Fruit fly (Drosophila melanogaster) whole organism, embryonic: ENCODE results near the gene MRG15.

Experiments used
- CG10565 ChIP-seq: fragments of 200-800 bp; sonication (Bioruptor generic); optimal IDR thresholded peaks from 3 replicates; lab custom pipeline; 2016; ENCODE audit warnings: missing biosample characterization, mild to moderate bottlenecking, missing genetic modification characterization
- CG10654 ChIP-seq: fragments of 200-800 bp; sonication (Bioruptor generic); optimal IDR thresholded peaks from 2 replicates; lab custom pipeline; 2016; ENCODE audit warnings: missing biosample characterization, missing genetic modification characterization
- CG10959 ChIP-seq: fragments of 200-800 bp; sonication (Bioruptor generic); IDR thresholded peaks from 2 replicates; pipeline ENCODE4 v1.3.6; 2022; ENCODE audit warnings: missing biosample characterization, missing genetic modification characterization
- CG11093 ChIP-seq: fragments of 200-800 bp; sonication (Bioruptor generic); IDR thresholded peaks from 3 replicates; pipeline ENCODE4 v1.3.6; 2022; ENCODE audit warnings: missing biosample characterization, missing genetic modification characterization
- CG11696 ChIP-seq: fragments of 200-800 bp; sonication (Bioruptor generic); IDR thresholded peaks from 2 replicates; pipeline ENCODE4 v1.3.6; 2022; ENCODE audit warnings: missing biosample characterization, missing genetic modification characterization
- CG12071 ChIP-seq: fragments of 200-800 bp; sonication (Bioruptor generic); optimal IDR thresholded peaks from 3 replicates; lab custom pipeline; 2018; ENCODE audit warnings: missing biosample characterization, mild to moderate bottlenecking, missing genetic modification characterization
- CG13287 ChIP-seq: fragments of 200-800 bp; sonication (Bioruptor generic); IDR thresholded peaks from 2 replicates; pipeline ENCODE4 v1.3.6; 2022; ENCODE audit warnings: missing biosample characterization, missing genetic modification characterization; ENCODE audit not compliant: partially characterized antibody
- CG13624 ChIP-seq: fragments of 200-800 bp; sonication (Bioruptor generic); optimal IDR thresholded peaks from 2 replicates; lab custom pipeline; 2016; ENCODE audit warnings: missing biosample characterization, missing genetic modification characterization
- CG14710 ChIP-seq: fragments of 200-800 bp; sonication (Bioruptor generic); optimal IDR thresholded peaks from 3 replicates; lab custom pipeline; 2019; ENCODE audit warnings: missing biosample characterization, mild to moderate bottlenecking, missing genetic modification characterization, moderate library complexity
- CG1647 ChIP-seq: fragments of 200-800 bp; sonication (Bioruptor generic); optimal IDR thresholded peaks from 3 replicates; lab custom pipeline; 2016; ENCODE audit warnings: missing biosample characterization, missing genetic modification characterization
- CG17328 ChIP-seq: fragments of 200-800 bp; sonication (Bioruptor generic); IDR thresholded peaks from 2 replicates; pipeline ENCODE4 v1.3.6; 2022; ENCODE audit warnings: missing biosample characterization, missing genetic modification characterization
- CG17361 ChIP-seq: fragments of 200-800 bp; sonication (Bioruptor generic); IDR thresholded peaks from 3 replicates; pipeline ENCODE4 v1.3.6; 2022; ENCODE audit warnings: missing biosample characterization, missing genetic modification characterization
- CG17568 ChIP-seq: fragments of 200-800 bp; sonication (Bioruptor generic); optimal IDR thresholded peaks from 2 replicates; lab custom pipeline; 2018; ENCODE audit warnings: missing biosample characterization, mild to moderate bottlenecking, missing genetic modification characterization, moderate library complexity
- CG3163 ChIP-seq: fragments of 200-800 bp; sonication (Bioruptor generic); optimal IDR thresholded peaks from 3 replicates; lab custom pipeline; 2016; ENCODE audit warnings: missing biosample characterization, missing genetic modification characterization
- CG3726 ChIP-seq: fragments of 200-800 bp; sonication (Bioruptor generic); IDR thresholded peaks from 3 replicates; pipeline ENCODE4, ENCODE4 v1.3.6; 2022; ENCODE audit warnings: missing biosample characterization, missing genetic modification characterization
- CG7745 ChIP-seq: fragments of 200-800 bp; sonication (Bioruptor generic); optimal IDR thresholded peaks from 2 replicates; lab custom pipeline; 2018; ENCODE audit warnings: missing biosample characterization, mild to moderate bottlenecking, missing genetic modification characterization, moderate library complexity
- Doc2 ChIP-seq: fragments of 200-800 bp; sonication (Bioruptor generic); IDR thresholded peaks from 2 replicates; pipeline ENCODE4 v1.3.6; 2022; ENCODE audit warnings: missing biosample characterization, missing genetic modification characterization
- Doc3 ChIP-seq: fragments of 200-800 bp; sonication (Bioruptor generic); IDR thresholded peaks from 3 replicates; pipeline ENCODE4 v1.3.6; 2022; ENCODE audit warnings: missing biosample characterization, missing genetic modification characterization; ENCODE audit not compliant: partially characterized antibody
- HHEX ChIP-seq: fragments of 200-800 bp; sonication (Bioruptor generic); optimal IDR thresholded peaks from 3 replicates; lab custom pipeline; 2017; ENCODE audit warnings: missing biosample characterization, mild to moderate bottlenecking, missing genetic modification characterization, missing genetic modification reagents
- Hey ChIP-seq: fragments of 200-800 bp; sonication (Bioruptor generic); optimal IDR thresholded peaks from 3 replicates; lab custom pipeline; 2018; ENCODE audit warnings: missing biosample characterization, mild to moderate bottlenecking, missing genetic modification characterization
- HmgD ChIP-seq: fragments of 200-800 bp; sonication (Bioruptor generic); optimal IDR thresholded peaks from 3 replicates; lab custom pipeline; 2016; ENCODE audit warnings: missing biosample characterization, missing genetic modification characterization
- HmgZ ChIP-seq: fragments of 200-800 bp; sonication (Bioruptor generic); optimal IDR thresholded peaks from 2 replicates; lab custom pipeline; 2018; ENCODE audit warnings: missing biosample characterization, mild to moderate bottlenecking, missing genetic modification characterization
- Hr51 ChIP-seq, 2 experiments: fragments of 200-800 bp; sonication (Bioruptor generic); optimal IDR thresholded peaks; 2 replicates in 1 of 2; 3 replicates in 1 of 2; lab custom pipeline; 2016 to 2018; ENCODE audit warnings: missing biosample characterization in 2 of 2, missing genetic modification characterization in 2 of 2, mild to moderate bottlenecking in 1 of 2, moderate library complexity in 1 of 2
- MBD-R2 ChIP-seq: fragments of 200-800 bp; sonication (Bioruptor generic); IDR thresholded peaks from 2 replicates; pipeline ENCODE4 v1.3.6; 2022; ENCODE audit warnings: missing biosample characterization, missing genetic modification characterization
- Meics ChIP-seq: fragments of 200-800 bp; sonication (Bioruptor generic); optimal IDR thresholded peaks from 2 replicates; lab custom pipeline; 2017; ENCODE audit warnings: missing biosample characterization, mild to moderate bottlenecking, missing genetic modification characterization
- Neu2 ChIP-seq: fragments of 200-800 bp; sonication (Bioruptor generic); optimal IDR thresholded peaks from 3 replicates; lab custom pipeline; 2016; ENCODE audit warnings: missing biosample characterization, missing genetic modification characterization, borderline replicate concordance
- Scr ChIP-seq: fragments of 200-800 bp; sonication (Bioruptor generic); IDR thresholded peaks from 2 replicates; pipeline ENCODE4 v1.3.6; 2022; ENCODE audit warnings: missing biosample characterization, missing genetic modification characterization; ENCODE audit not compliant: partially characterized antibody
- Sox102F ChIP-seq: fragments of 200-800 bp; sonication (Bioruptor generic); optimal IDR thresholded peaks from 2 replicates; lab custom pipeline; 2018; ENCODE audit warnings: missing biosample characterization, mild to moderate bottlenecking, missing genetic modification characterization, moderate library complexity
- abd-A ChIP-seq: fragments of 200-800 bp; sonication (Bioruptor generic); optimal IDR thresholded peaks from 3 replicates; lab custom pipeline; 2019; ENCODE audit warnings: missing biosample characterization, mild to moderate bottlenecking, missing genetic modification characterization, moderate library complexity
- ac ChIP-seq: fragments of 200-800 bp; sonication (Bioruptor generic); optimal IDR thresholded peaks from 3 replicates; lab custom pipeline; 2017; ENCODE audit warnings: missing biosample characterization, mild to moderate bottlenecking, missing genetic modification characterization
- ase ChIP-seq: fragments of 200-800 bp; sonication (Bioruptor generic); IDR thresholded peaks from 3 replicates; pipeline ENCODE4 v1.3.6; 2022; ENCODE audit warnings: missing biosample characterization, missing genetic modification characterization
- bab2 ChIP-seq: fragments of 200-800 bp; sonication (Bioruptor generic); optimal IDR thresholded peaks from 2 replicates; lab custom pipeline; 2016; ENCODE audit warnings: missing biosample characterization, missing genetic modification characterization
- bigmax ChIP-seq: fragments of 200-800 bp; sonication (Bioruptor generic); optimal IDR thresholded peaks from 2 replicates; lab custom pipeline; 2018; ENCODE audit warnings: missing biosample characterization, mild to moderate bottlenecking, missing genetic modification characterization
- br ChIP-seq: fragments of >200 bp; optimal IDR thresholded peaks from 2 replicates; lab custom pipeline; 2017
- bsh ChIP-seq, 2 experiments: fragments of 200-800 bp; sonication (Bioruptor generic); optimal IDR thresholded peaks; 2 replicates each; lab custom pipeline; 2017 to 2018; ENCODE audit warnings: mild to moderate bottlenecking in 2 of 2, missing biosample characterization in 2 of 2, missing genetic modification characterization in 2 of 2, moderate library complexity in 1 of 2
- chif ChIP-seq, 2 experiments: fragments of 200-800 bp; sonication (Bioruptor generic); optimal IDR thresholded peaks; 3 replicates each; lab custom pipeline; 2016; ENCODE audit warnings: missing biosample characterization in 2 of 2, missing genetic modification characterization in 2 of 2
- croc ChIP-seq: fragments of 200-800 bp; sonication (Bioruptor generic); conservative IDR thresholded peaks from 3 replicates; pipeline ENCODE4 v1.3.6; 2022; ENCODE audit warnings: missing biosample characterization, missing genetic modification characterization
- dan ChIP-seq: fragments of 200-800 bp; sonication (Bioruptor generic); IDR thresholded peaks from 2 replicates; pipeline ENCODE4 v1.3.6; 2022; ENCODE audit warnings: missing biosample characterization, missing genetic modification characterization
- disco-r ChIP-seq: fragments of 200-800 bp; sonication (Bioruptor generic); optimal IDR thresholded peaks from 2 replicates; lab custom pipeline; 2016; ENCODE audit warnings: missing biosample characterization, missing genetic modification characterization
- dmrt11E ChIP-seq: fragments of 200-800 bp; sonication (Bioruptor generic); optimal IDR thresholded peaks from 3 replicates; lab custom pipeline; 2018; ENCODE audit warnings: missing biosample characterization, mild to moderate bottlenecking, missing genetic modification characterization, moderate library complexity
- fu2 ChIP-seq: fragments of 200-800 bp; sonication (Bioruptor generic); optimal IDR thresholded peaks from 2 replicates; lab custom pipeline; 2016; ENCODE audit warnings: missing biosample characterization, missing genetic modification characterization
- grau ChIP-seq: fragments of 200-800 bp; optimal IDR thresholded peaks from 3 replicates; lab custom pipeline; 2019; ENCODE audit warnings: missing biosample characterization, mild to moderate bottlenecking, missing genetic modification characterization, moderate library complexity
- gt ChIP-seq: fragments of 200-800 bp; sonication (Bioruptor generic); IDR thresholded peaks from 2 replicates; pipeline ENCODE4 v1.3.6; 2022; ENCODE audit warnings: missing biosample characterization, missing genetic modification characterization
- kay ChIP-seq: fragments of 200-800 bp; sonication (Bioruptor generic); optimal IDR thresholded peaks from 2 replicates; lab custom pipeline; 2016; ENCODE audit warnings: missing biosample characterization, missing genetic modification characterization
- pb ChIP-seq: fragments of 200-800 bp; sonication (Bioruptor generic); optimal IDR thresholded peaks from 3 replicates; lab custom pipeline; 2016; ENCODE audit warnings: missing biosample characterization, missing genetic modification characterization
- pfk ChIP-seq: fragments of 200-800 bp; sonication (Bioruptor generic); optimal IDR thresholded peaks from 2 replicates; lab custom pipeline; 2018; ENCODE audit warnings: missing biosample characterization, mild to moderate bottlenecking, missing genetic modification characterization, moderate library complexity
- schlank ChIP-seq: fragments of 200-800 bp; sonication (Bioruptor generic); optimal IDR thresholded peaks from 2 replicates; lab custom pipeline; 2018; ENCODE audit warnings: missing biosample characterization, mild to moderate bottlenecking, missing genetic modification characterization
- sob ChIP-seq: fragments of 200-800 bp; sonication (Bioruptor generic); IDR thresholded peaks from 2 replicates; pipeline ENCODE4 v1.3.6; 2022; ENCODE audit warnings: missing biosample characterization, missing genetic modification characterization
- sr ChIP-seq: fragments of 200-800 bp; sonication (Bioruptor generic); IDR thresholded peaks from 3 replicates; pipeline ENCODE4 v1.3.6; 2022; ENCODE audit warnings: missing biosample characterization, missing genetic modification characterization
- wdn ChIP-seq: fragments of 200-800 bp; sonication (Bioruptor generic); IDR thresholded peaks from 2 replicates; pipeline ENCODE4 v1.3.6; 2022; ENCODE audit warnings: missing biosample characterization, missing genetic modification characterization
- wor ChIP-seq: fragments of 200-800 bp; sonication (Bioruptor generic); IDR thresholded peaks from 2 replicates; pipeline ENCODE4 v1.3.6; 2022; ENCODE audit warnings: missing biosample characterization, missing genetic modification characterization
- zen ChIP-seq: fragments of 200-800 bp; sonication (Bioruptor generic); optimal IDR thresholded peaks from 3 replicates; lab custom pipeline; 2018; ENCODE audit warnings: missing biosample characterization, mild to moderate bottlenecking, missing genetic modification characterization, moderate library complexity

MRG15 gene

DNA sequence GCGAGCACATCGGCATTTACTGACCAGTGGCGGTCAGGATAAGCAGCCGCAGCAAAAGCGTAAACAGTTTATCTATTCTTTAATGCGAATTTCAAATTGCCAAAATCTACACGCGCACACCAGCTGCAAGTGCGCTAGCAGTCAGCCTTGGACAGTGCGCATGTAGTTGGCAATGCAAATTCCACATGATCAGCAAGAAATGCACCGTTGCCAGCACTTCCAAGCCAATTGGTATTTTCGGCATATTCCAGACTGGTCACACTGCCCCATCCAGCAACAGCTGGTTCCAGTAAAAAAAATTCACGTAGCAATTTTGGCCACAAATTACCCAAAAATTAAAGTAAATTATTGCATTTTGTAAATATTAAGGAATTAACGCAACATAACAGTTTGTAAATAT lies 9.9 kb upstream of the MRG15 start (continued):
- TF ChIP-seq CG17568 (no peak), CG10959 (GFP tag; lab: Robert Waterston, UW) (no peak), HmgZ (peak; percentile 84), Neu2 (no peak), CG14710 (tag; lab: Kevin White, UChicago) (peak; percentile 70), zen (tag; lab: Kevin White, UChicago) (peak; percentile 43), Sox102F (GFP tag; lab: Kevin White, UChicago) (no peak), HmgD (peak; percentile 77), MBD-R2 (GFP tag; lab: Robert Waterston, UW) (no peak), CG13624 (peak; percentile 4), fu2 (GFP tag; lab: Kevin White, UChicago) (no peak), disco-r (no peak), CG13287 (GFP tag; lab: Robert Waterston, UW) (no peak), sr (GFP tag; lab: Robert Waterston, UW) (no peak), bab2 (GFP tag; lab: Kevin White, UChicago) (no peak), sob (GFP tag; lab: Robert Waterston, UW) (no peak), bsh (GFP tag; optimal IDR thresholded peaks at IDR 0.05; lab: Kevin White, UChicago) (no peak), chif (GFP tag; optimal IDR thresholded peaks at IDR 0.05; lab: Kevin White, UChicago) (no peak), CG12071 (GFP tag; lab: Kevin White, UChicago) (no peak), wor (GFP tag; lab: Robert Waterston, UW) (no peak), CG10565 (GFP tag; lab: Kevin White, UChicago) (no peak), pb (GFP tag; lab: Kevin White, UChicago) (no peak), CG1647 (GFP tag; lab: Kevin White, UChicago) (no peak), abd-A (no peak), HHEX (GFP tag; lab: Kevin White, UChicago) (no peak), br (no peak), CG11093 (GFP tag; lab: Robert Waterston, UW) (no peak), gt (GFP tag; lab: Robert Waterston, UW) (no peak), CG3726 (GFP tag; lab: Robert Waterston, UW) (no peak), ac (no peak), bigmax (GFP tag; lab: Kevin White, UChicago) (no peak), Doc2 (no peak), schlank (tag; lab: Kevin White, UChicago) (no peak), pfk (GFP tag; lab: Kevin White, UChicago) (no peak), Scr (GFP tag; lab: Robert Waterston, UW) (no peak), wdn (GFP tag; lab: Robert Waterston, UW) (no peak), dan (GFP tag; lab: Robert Waterston, UW) (no peak), Doc3 (GFP tag; lab: Robert Waterston, UW) (no peak), Hey (no peak), croc (GFP tag; lab: Robert Waterston, UW) (no peak), ase (no peak), CG17328 (GFP tag; lab: Robert Waterston, UW) (no peak), kay (GFP tag; lab: Kevin White, UChicago) (peak; percentile 42), CG7745 (tag; lab: Kevin White, UChicago) (no peak), CG17361 (GFP tag; lab: Robert Waterston, UW) (no peak), Hr51 (GFP tag; optimal IDR thresholded peaks at IDR 0.05; lab: Kevin White, UChicago) (peak in 1 of 2 experiments; percentile 7), CG3163 (GFP tag; lab: Kevin White, UChicago) (peak; percentile 27), CG10654 (GFP tag; lab: Kevin White, UChicago) (no peak), dmrt11E (tag; lab: Kevin White, UChicago) (peak; percentile 11), CG11696 (GFP tag; lab: Robert Waterston, UW) (no peak), Meics (GFP tag; lab: Kevin White, UChicago) (no peak), grau (tag; lab: Kevin White, UChicago) (no peak)
